Worm (Caenorhabditis elegans): ENCODE data around the gene ceh-18.

The ceh-18 gene

ce11 chrX:3824907-3825689 lies 32.5 kb downstream of the ceh-18 start:
- no peak for TF ChIP-seq aptf-3 (GFP tag; IDR thresholded peaks at IDR 0.05)
- TF ChIP-seq nhr-80 (tag; optimal IDR thresholded peaks at IDR 0.05), result peak; percentile 52
- no peak for TF ChIP-seq attf-5 (GFP tag; optimal IDR thresholded peaks at IDR 0.05)

- no peak for TF ChIP-seq Y53G8AR.9 (GFP tag; conservative IDR thresholded peaks at IDR 0.05)
- 0 out of 2 replicates have a peak, but pooled peaks have one; percentile 37 for TF ChIP-seq ztf-28 (GFP tag; IDR thresholded peaks at IDR 0.05)
- no peak for TF ChIP-seq F39B2.1 (GFP tag; IDR thresholded peaks at IDR 0.05)
- TF ChIP-seq F37B4.10 (GFP tag; IDR thresholded peaks at IDR 0.05), result no peak
- TF ChIP-seq ztf-22 (GFP tag; optimal IDR thresholded peaks at IDR 0.05), result no peak
- TF ChIP-seq nfya-1 (tag; optimal IDR thresholded peaks at IDR 0.05; ENCODE audit: borderline replicate concordance, insufficient read depth), result no peak
- peak; percentile 81 for TF ChIP-seq zfh-2 (GFP tag; conservative IDR thresholded peaks at IDR 0.05)
Measured at ce11 chrX:3824443-3824842, 33.2 kb downstream of the ceh-18 start.

- TF ChIP-seq snpc-4 (GFP tag; optimal IDR thresholded peaks at IDR 0.05) (no peak), snpc-4 (tag; optimal IDR thresholded peaks at IDR 0.05) (peak in 1 of 4 experiments; percentile 14), ZK185.1 (tag; optimal IDR thresholded peaks at IDR 0.05; ENCODE audit: poor library complexity, severe bottlenecking) (peak; percentile 48), lin-35 (GFP tag; optimal IDR thresholded peaks at IDR 0.05) (peak in 1 of 3 experiments; percentile 1), madf-8 (GFP tag; conservative IDR thresholded peaks at IDR 0.05) (no peak), pha-4 (tag; optimal IDR thresholded peaks at IDR 0.05) (peak; percentile 1), ztf-22 (GFP tag; optimal IDR thresholded peaks at IDR 0.05) (peak; percentile 68), F10E7.11 (tag; optimal IDR thresholded peaks at IDR 0.05) (no peak), nhr-90 (tag; optimal IDR thresholded peaks at IDR 0.05) (no peak), ztf-18 (tag; optimal IDR thresholded peaks at IDR 0.05) (no peak), attf-6 (GFP tag; IDR thresholded peaks at IDR 0.05) (no peak), sptf-2 (GFP tag; optimal IDR thresholded peaks at IDR 0.05) (no peak), let-607 (tag; optimal IDR thresholded peaks at IDR 0.05) (peak; percentile 39 to 79), K12H6.12 (tag; optimal IDR thresholded peaks at IDR 0.05) (no peak), ets-4 (GFP tag; optimal IDR thresholded peaks at IDR 0.05) (peak; percentile 67), ztf-26 (tag; optimal IDR thresholded peaks at IDR 0.05) (no peak), cebp-1 (GFP tag; IDR thresholded peaks at IDR 0.05) (no peak; the same call in 1 of the 2 replicates), cebp-1 (tag; optimal IDR thresholded peaks at IDR 0.05) (peak; percentile 66), lin-40 (tag; optimal IDR thresholded peaks at IDR 0.05) (peak; percentile 39), madf-10 (tag; optimal IDR thresholded peaks at IDR 0.05) (peak; percentile 34), nhr-80 (tag; optimal IDR thresholded peaks at IDR 0.05) (peak; percentile 97), atf-7 (tag; optimal IDR thresholded peaks at IDR 0.05) (peak; percentile 59), chd-7 (tag; optimal IDR thresholded peaks at IDR 0.05) (peak; percentile 24), unc-62 (GFP tag; optimal IDR thresholded peaks at IDR 0.05) (peak; percentile 32)
Measured at ce11 chrX:3823869-3824268, 33.7 kb downstream of the ceh-18 start.

ce11 chrX:3822061-3822460 lies 35.5 kb downstream of the ceh-18 start:
- peak; percentile 48 for TF ChIP-seq nhr-80 (tag; optimal IDR thresholded peaks at IDR 0.05)
- TF ChIP-seq madf-3 (GFP tag; IDR thresholded peaks at IDR 0.05), result no peak
